Worm (Caenorhabditis elegans): Measurements from ENCODE around the gene R05H5.3.

DNA sequence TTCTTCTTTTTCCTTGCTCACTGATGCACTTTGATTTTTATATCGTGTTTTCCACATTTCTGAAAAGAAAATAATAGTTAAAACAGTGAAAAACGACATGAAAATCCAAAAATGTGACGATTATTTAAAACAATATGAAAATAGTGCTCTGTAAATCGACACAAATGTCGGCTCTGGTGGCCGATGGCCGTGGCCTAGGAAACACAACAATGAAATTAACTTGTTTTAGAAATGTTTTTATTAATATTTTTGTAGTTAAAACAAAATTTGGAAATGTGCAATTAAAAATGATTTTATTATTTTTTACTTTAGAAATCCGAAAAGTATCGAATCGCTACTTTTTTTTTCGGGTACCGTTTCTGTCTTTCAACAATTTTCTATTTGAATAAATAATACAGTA lies 3.3 kb downstream of the R05H5.3 start, which contains the start of gene arv-1:
- TF ChIP-seq nhr-90 (tag; optimal IDR thresholded peaks at IDR 0.05) (no peak), cebp-2 (GFP tag; IDR thresholded peaks at IDR 0.05) (no peak), ama-1 (optimal IDR thresholded peaks at IDR 0.05) (no peak), ama-1 (GFP tag; optimal IDR thresholded peaks at IDR 0.05) (no peak), Y95B8A.8 (GFP tag; IDR thresholded peaks at IDR 0.05) (no peak), F23B12.7 (tag; optimal IDR thresholded peaks at IDR 0.05; ENCODE audit: insufficient read depth) (peak; percentile 9), unc-62 (GFP tag; optimal IDR thresholded peaks at IDR 0.05) (no peak), hmg-20 (GFP tag; IDR thresholded peaks at IDR 0.05) (no peak), attf-3 (GFP tag; conservative IDR thresholded peaks at IDR 0.05) (no peak), snpc-3.4 (tag; optimal IDR thresholded peaks at IDR 0.05) (no peak)

Data from whole organism, young adult.